Fruit fly (Drosophila melanogaster) whole organism: ENCODE measurements around the gene CG31141.

ENCODE experiments used
- CG8478 ChIP-seq: fragments of >200 bp; optimal IDR thresholded peaks from 2 replicates; lab custom pipeline; 2018; ENCODE audit warnings: inconsistent platforms
- Dll ChIP-seq: fragments of >200 bp; optimal IDR thresholded peaks from 2 replicates; lab custom pipeline; 2017
- pan ChIP-seq: fragments of >200 bp; optimal IDR thresholded peaks from 2 replicates; lab custom pipeline; 2017
- psq ChIP-seq: fragments of >200 bp; optimal IDR thresholded peaks from 2 replicates; lab custom pipeline; 2017
- usp ChIP-seq: fragments of >200 bp; optimal IDR thresholded peaks from 2 replicates; lab custom pipeline; 2017; ENCODE audit warnings: missing biosample characterization, missing genetic modification characterization, mixed read lengths

dm6 chr3R:23877606-23878317 is 45.3 kb upstream of the CG31141 start:
- TF ChIP-seq CG8478 (lab: Kevin White, UChicago) (no peak), psq (no peak), pan (no peak), Dll (lab: Kevin White, UChicago) (no peak), usp (GFP tag; lab: Kevin White, UChicago) (no peak)
